Worm (Caenorhabditis elegans): ENCODE measurements around the gene zmp-6.

ce11 chrIII:7197973-7198372 lies 49.7 kb downstream of the zmp-6 start, which contains the start of gene exos-9:
- TF ChIP-seq klf-2 (GFP tag; conservative IDR thresholded peaks at IDR 0.05) = no peak
- no peak for TF ChIP-seq cog-1 (tag; optimal IDR thresholded peaks at IDR 0.05)
- no peak for TF ChIP-seq flt-1 (GFP tag; IDR thresholded peaks at IDR 0.05)

All from whole organism, midembryonic.